Fruit fly (Drosophila melanogaster): ENCODE results near the gene CG43896.

dm6 chr3L:12013698-12014097, 37.8 kb downstream of the CG43896 start:
- TF ChIP-seq CTCF (optimal IDR thresholded peaks at IDR 0.05) (no peak), CG8478 (optimal IDR thresholded peaks at IDR 0.05) (no peak)

All from S2 (cell line).